Fruit fly (Drosophila melanogaster): ENCODE data around the gene CG4887.

DNA sequence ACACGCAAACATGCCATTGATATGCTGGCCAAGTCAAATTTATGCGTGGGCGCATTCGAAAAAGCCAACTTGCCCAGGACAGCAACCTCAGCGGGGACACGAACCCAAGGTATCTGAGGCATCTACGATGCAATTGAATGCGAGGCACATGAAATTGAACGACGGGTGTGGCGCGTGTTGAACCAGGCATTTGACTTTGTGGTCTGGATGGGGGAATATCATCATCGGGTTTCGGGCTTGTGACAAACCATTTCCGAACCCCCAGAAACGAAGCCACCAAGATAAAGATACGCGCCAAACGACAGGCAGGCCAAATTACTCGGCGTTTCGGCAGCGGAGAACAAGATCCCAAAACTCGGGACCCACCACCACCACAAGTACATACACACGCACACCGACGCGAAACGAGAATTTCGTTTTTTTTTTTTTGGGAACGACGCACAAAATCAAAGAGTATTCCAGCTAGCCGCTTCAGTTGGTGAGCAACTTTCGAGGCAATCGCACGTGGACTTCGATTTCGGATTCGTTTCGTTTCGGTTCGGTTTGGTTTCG lies 30.0 kb upstream of the CG4887 start, which contains the start of gene MFS3:
- TF ChIP-seq kay (GFP tag; ENCODE audit: borderline replicate concordance): no peak
- no peak for TF ChIP-seq CG7101 (tag; optimal IDR thresholded peaks at IDR 0.05)
- no peak for TF ChIP-seq CG33017 (tag; optimal IDR thresholded peaks at IDR 0.05)
- peak; percentile 39 for TF ChIP-seq pad (GFP tag; optimal IDR thresholded peaks at IDR 0.05)
- no peak for TF ChIP-seq Clk (GFP tag; optimal IDR thresholded peaks at IDR 0.05)
- no peak for TF ChIP-seq CG12768 (GFP tag; optimal IDR thresholded peaks at IDR 0.05)
- TF ChIP-seq cnc (optimal IDR thresholded peaks at IDR 0.05): no peak
- no peak for TF ChIP-seq tj (GFP tag; optimal IDR thresholded peaks at IDR 0.05)
- no peak for TF ChIP-seq CG14711 (tag; optimal IDR thresholded peaks at IDR 0.05)
- TF ChIP-seq CG11617 (GFP tag; optimal IDR thresholded peaks at IDR 0.05): no peak
- TF ChIP-seq ovo (GFP tag; optimal IDR thresholded peaks at IDR 0.05): no peak
- TF ChIP-seq CG5204 (GFP tag; optimal IDR thresholded peaks at IDR 0.05): no peak
